Worm (Caenorhabditis elegans): ENCODE measurements around the gene ZK1127.3.

Gene ZK1127.3

DNA sequence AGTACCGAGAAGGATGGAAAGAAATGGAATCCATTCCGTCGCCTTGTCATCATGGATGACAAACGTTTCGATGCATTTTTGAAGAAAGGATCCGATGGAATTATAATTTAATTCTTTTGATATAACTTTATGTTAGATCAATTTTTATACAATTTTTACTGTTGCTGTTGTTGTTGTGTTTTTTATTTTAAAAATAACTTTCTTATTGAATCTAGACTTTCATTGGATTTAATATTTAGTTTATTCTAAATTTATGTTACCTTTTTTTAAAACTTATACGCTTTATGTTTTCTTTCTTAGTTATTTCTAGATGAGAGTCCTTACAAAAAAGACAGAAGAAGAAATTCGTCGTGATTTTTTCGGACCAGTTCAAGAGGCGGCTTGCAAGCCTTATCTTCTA lies at the start of gene ZK1127.3:
Gene ZK1127.3, plus strand, starts transcription at position 301 of the 400 bp plus-strand sequence.
- TF ChIP-seq nhr-76 (tag; optimal IDR thresholded peaks at IDR 0.05), result no peak
- TF ChIP-seq ztf-11 (tag; optimal IDR thresholded peaks at IDR 0.05), result no peak
- no peak for TF ChIP-seq egl-27 (tag; optimal IDR thresholded peaks at IDR 0.05)
- no peak for TF ChIP-seq nhr-12 (tag; optimal IDR thresholded peaks at IDR 0.05)
- TF ChIP-seq nhr-23 (tag; optimal IDR thresholded peaks at IDR 0.05), result no peak
- no peak for TF ChIP-seq fkh-2 (tag; optimal IDR thresholded peaks at IDR 0.05)
- no peak for TF ChIP-seq fkh-10 (GFP tag; optimal IDR thresholded peaks at IDR 0.05)
- no peak for TF ChIP-seq lsy-12 (tag; optimal IDR thresholded peaks at IDR 0.05)
- no peak for TF ChIP-seq mml-1 (tag; optimal IDR thresholded peaks at IDR 0.05)
- TF ChIP-seq ama-1 (optimal IDR thresholded peaks at IDR 0.05), result no peak
- no peak for TF ChIP-seq tbx-2 (tag; optimal IDR thresholded peaks at IDR 0.05)
- TF ChIP-seq ztf-4 (tag; optimal IDR thresholded peaks at IDR 0.05), result no peak
- no peak for TF ChIP-seq unc-39 (tag; optimal IDR thresholded peaks at IDR 0.05)
- TF ChIP-seq pha-4 (tag; optimal IDR thresholded peaks at IDR 0.05), result no peak
- TF ChIP-seq ceh-28 (tag; optimal IDR thresholded peaks at IDR 0.05), result no peak
- TF ChIP-seq R02D3.7 (tag; optimal IDR thresholded peaks at IDR 0.05), result no peak
- no peak for TF ChIP-seq nhr-67 (tag; optimal IDR thresholded peaks at IDR 0.05)
- no peak for TF ChIP-seq nhr-77 (tag; optimal IDR thresholded peaks at IDR 0.05)

DNA sequence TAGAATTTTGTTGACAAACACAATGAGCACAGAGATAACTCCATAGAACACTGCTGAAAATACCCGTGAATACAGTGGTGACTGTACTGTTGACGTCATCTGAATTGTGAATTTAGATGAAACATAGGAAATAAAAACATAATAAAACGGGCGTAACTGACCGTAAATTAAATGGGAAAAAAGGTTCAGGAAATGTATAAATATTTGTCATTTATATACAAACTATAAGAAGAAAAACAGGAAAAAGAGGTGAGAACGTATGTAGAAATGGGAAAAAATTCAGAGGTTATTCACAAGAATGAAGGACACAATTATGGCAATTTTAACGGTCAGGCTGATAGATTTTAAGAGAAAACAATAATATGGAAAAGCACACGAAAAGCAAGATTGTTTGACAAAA lies 42.5 kb upstream of the ZK1127.3 start, which contains the start of gene sqv-7:
Gene sqv-7, minus strand, starts transcription at position 101 of the 400 bp plus-strand sequence.
- TF ChIP-seq aly-2 (tag; optimal IDR thresholded peaks at IDR 0.05), result no peak
- no peak for TF ChIP-seq jun-1 (tag; optimal IDR thresholded peaks at IDR 0.05)
- TF ChIP-seq mdl-1 (tag; optimal IDR thresholded peaks at IDR 0.05), result no peak
- TF ChIP-seq ceh-16 (tag; optimal IDR thresholded peaks at IDR 0.05), result no peak
- TF ChIP-seq daf-12 (tag; optimal IDR thresholded peaks at IDR 0.05), result no peak
- TF ChIP-seq nhr-23 (tag; optimal IDR thresholded peaks at IDR 0.05), result no peak
- no peak for TF ChIP-seq ceh-9 (tag; optimal IDR thresholded peaks at IDR 0.05)
- TF ChIP-seq nhr-11 (tag; optimal IDR thresholded peaks at IDR 0.05), result no peak
- no peak for TF ChIP-seq elt-2 (tag; optimal IDR thresholded peaks at IDR 0.05)
- TF ChIP-seq egl-27 (tag; optimal IDR thresholded peaks at IDR 0.05), result no peak
- TF ChIP-seq skn-1 (tag; optimal IDR thresholded peaks at IDR 0.05), result no peak
- TF ChIP-seq ceh-28 (tag; optimal IDR thresholded peaks at IDR 0.05), result no peak
- no peak for TF ChIP-seq nhr-67 (tag; optimal IDR thresholded peaks at IDR 0.05)
- TF ChIP-seq nhr-43 (tag; optimal IDR thresholded peaks at IDR 0.05; ENCODE audit: poor library complexity, severe bottlenecking), result no peak
- no peak for TF ChIP-seq unc-39 (tag; optimal IDR thresholded peaks at IDR 0.05)
- no peak for TF ChIP-seq elt-3 (tag; optimal IDR thresholded peaks at IDR 0.05)
- no peak for TF ChIP-seq R02D3.7 (tag; optimal IDR thresholded peaks at IDR 0.05)
- TF ChIP-seq lsy-12 (tag; optimal IDR thresholded peaks at IDR 0.05), result no peak
- no peak for TF ChIP-seq ztf-4 (tag; optimal IDR thresholded peaks at IDR 0.05)
- no peak for TF ChIP-seq nhr-237 (tag; optimal IDR thresholded peaks at IDR 0.05)

DNA sequence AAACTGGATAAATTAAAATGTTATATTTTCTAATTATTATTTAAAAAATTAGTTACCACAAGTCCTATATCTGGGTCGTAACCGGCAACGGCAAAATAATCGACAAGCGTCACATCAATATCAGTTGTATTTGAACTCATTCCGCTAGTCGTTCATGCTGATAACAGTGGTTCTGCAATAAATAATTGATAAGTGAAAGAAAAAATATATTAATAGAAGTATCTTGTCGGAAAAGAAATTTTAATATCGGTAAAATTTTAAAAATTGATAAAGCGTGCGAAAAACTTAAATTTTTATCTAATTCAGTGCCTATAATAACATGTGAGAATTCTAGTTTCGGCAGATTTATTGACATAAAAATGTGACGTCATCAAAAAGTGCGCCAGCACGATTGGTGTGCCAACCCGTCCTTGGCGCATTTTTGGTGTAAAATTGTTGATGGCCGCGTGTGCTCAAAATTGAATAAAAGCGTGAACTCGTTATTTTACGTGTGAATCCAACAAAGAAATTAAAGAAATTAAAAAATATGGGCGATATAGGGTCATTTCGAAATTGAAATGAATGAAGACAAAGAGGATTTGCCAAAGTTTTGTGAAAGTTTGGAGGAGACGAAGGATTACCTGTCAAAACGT lies 32.6 kb upstream of the ZK1127.3 start, which contains the start of the genes lst-6 and lst-5:
Gene lst-6, minus strand, starts transcription at position 140 of the 632 bp plus-strand sequence.
Gene lst-5, plus strand, starts transcription at position 544 of the 632 bp plus-strand sequence.
- TF ChIP-seq nhr-237 (tag; optimal IDR thresholded peaks at IDR 0.05) (no peak), lin-39 (tag; optimal IDR thresholded peaks at IDR 0.05) (no peak), ceh-28 (tag; optimal IDR thresholded peaks at IDR 0.05) (peak; percentile 34), hmg-11 (tag; optimal IDR thresholded peaks at IDR 0.05) (peak; percentile 79), pha-4 (tag; optimal IDR thresholded peaks at IDR 0.05) (peak; percentile 76), elt-2 (tag; optimal IDR thresholded peaks at IDR 0.05) (peak; percentile 94), nhr-11 (tag; optimal IDR thresholded peaks at IDR 0.05) (no peak), nfya-1 (tag; optimal IDR thresholded peaks at IDR 0.05; ENCODE audit: insufficient read depth) (peak; percentile 67), jun-1 (tag; optimal IDR thresholded peaks at IDR 0.05) (peak; percentile 47), daf-12 (tag; optimal IDR thresholded peaks at IDR 0.05) (no peak), fkh-10 (GFP tag; optimal IDR thresholded peaks at IDR 0.05) (peak; percentile 57), pqm-1 (tag; optimal IDR thresholded peaks at IDR 0.05) (peak; percentile 30), lin-15B (tag; optimal IDR thresholded peaks at IDR 0.05) (peak; percentile 72), ceh-82 (tag; optimal IDR thresholded peaks at IDR 0.05) (no peak), snpc-4 (tag; optimal IDR thresholded peaks at IDR 0.05) (peak; percentile 27), egl-5 (tag; optimal IDR thresholded peaks at IDR 0.05) (no peak), R02D3.7 (tag; optimal IDR thresholded peaks at IDR 0.05) (no peak), mml-1 (tag; optimal IDR thresholded peaks at IDR 0.05) (no peak)
